Worm (Caenorhabditis elegans) whole organism, L2 larva: Measurements from ENCODE around the gene ule-5.

Source experiments
- ama-1 ChIP-seq: fragments of 150-350 bp; optimal IDR thresholded peaks from 2 replicates; lab custom pipeline; 2018; ENCODE audit warnings: inconsistent platforms
- egl-27 ChIP-seq: sonication (generic microtip); optimal IDR thresholded peaks from 3 replicates; lab custom pipeline; 2017; ENCODE audit warnings: missing biosample characterization, missing genetic modification reagents, missing genetic modification characterization
- skn-1 ChIP-seq: sonication (generic microtip); optimal IDR thresholded peaks from 2 replicates; lab custom pipeline; 2017; ENCODE audit warnings: missing biosample characterization, missing genetic modification characterization
- sma-3 ChIP-seq: sonication (generic microtip); optimal IDR thresholded peaks from 2 replicates; lab custom pipeline; 2016; ENCODE audit warnings: missing genetic modification reagents, missing genetic modification characterization, missing compliant biosample characterization
- snpc-4 ChIP-seq: fragments of 150-350 bp; optimal IDR thresholded peaks from 2 replicates; lab custom pipeline; 2014; ENCODE audit warnings: missing biosample characterization, missing genetic modification characterization

DNA sequence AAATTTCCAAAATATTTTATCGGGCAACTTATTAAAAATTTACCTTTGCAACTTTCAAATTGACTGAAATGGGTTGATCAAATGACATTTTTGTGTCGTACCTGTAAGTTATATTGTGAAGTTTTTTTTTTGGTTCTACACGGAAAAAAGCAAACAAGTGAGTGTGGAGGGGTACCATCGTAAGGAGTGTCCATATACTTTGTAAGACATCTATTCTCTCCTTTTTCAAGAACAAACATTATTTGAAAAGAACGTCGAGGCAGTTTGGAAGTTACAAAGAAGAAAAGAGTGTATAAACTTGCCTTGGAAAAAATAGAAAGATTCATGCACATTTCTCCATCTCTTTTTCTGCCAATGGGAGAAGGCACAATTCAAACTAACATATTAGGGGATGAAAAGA, 45.5 kb upstream of the ule-5 start, which contains the start of gene taf-7.1:
- no peak for TF ChIP-seq snpc-4 (tag; lab: Kevin White, UChicago)
- no peak for TF ChIP-seq ama-1 (lab: Kevin White, UChicago)
- TF ChIP-seq sma-3 (GFP tag; lab: Kevin White, UChicago): no peak
- no peak for TF ChIP-seq skn-1 (tag; lab: Kevin White, UChicago)
- TF ChIP-seq egl-27 (tag; lab: Kevin White, UChicago): no peak
